Fruit fly (Drosophila melanogaster) whole organism, embryonic: Measurements from ENCODE around the gene CG10413.
A peak's percentile ranks its signal among the peaks of the same experiment; 100 is the strongest.

Source experiments
- CG10366 ChIP-seq: fragments of 200-800 bp; sonication (Bioruptor generic); IDR thresholded peaks from 2 replicates; pipeline ENCODE4 v1.3.6; 2022; ENCODE audit warnings: missing biosample characterization, missing genetic modification characterization
- CG14050 ChIP-seq: fragments of 200-800 bp; sonication (Bioruptor generic); IDR thresholded peaks from 3 replicates; pipeline ENCODE4 v1.3.6; 2022; ENCODE audit warnings: missing biosample characterization, missing genetic modification characterization
- CG17328 ChIP-seq: fragments of 200-800 bp; sonication (Bioruptor generic); IDR thresholded peaks from 2 replicates; pipeline ENCODE4 v1.3.6; 2022; ENCODE audit warnings: missing biosample characterization, missing genetic modification characterization
- CG2120 ChIP-seq: fragments of 200-800 bp; sonication (Bioruptor generic); optimal IDR thresholded peaks from 3 replicates; lab custom pipeline; 2016; ENCODE audit warnings: missing biosample characterization, missing genetic modification characterization
- CG32772 ChIP-seq: fragments of 200-800 bp; sonication (Bioruptor generic); IDR thresholded peaks from 2 replicates; pipeline ENCODE4 v1.3.6; 2022; ENCODE audit warnings: missing biosample characterization, missing genetic modification characterization
- CG3995 ChIP-seq: fragments of 200-800 bp; sonication (Bioruptor generic); optimal IDR thresholded peaks from 3 replicates; lab custom pipeline; 2016; ENCODE audit warnings: missing biosample characterization, missing genetic modification characterization
- CG4404 ChIP-seq: fragments of 200-800 bp; sonication (Bioruptor generic); IDR thresholded peaks from 2 replicates; pipeline ENCODE4 v1.3.6; 2022; ENCODE audit warnings: missing biosample characterization, missing genetic modification characterization
- CG4854 ChIP-seq: fragments of 200-800 bp; sonication (Bioruptor generic); optimal IDR thresholded peaks from 2 replicates; lab custom pipeline; 2016; ENCODE audit warnings: missing biosample characterization, missing genetic modification characterization, inconsistent platforms
- CG6175 ChIP-seq: fragments of 200-800 bp; sonication (Bioruptor generic); IDR thresholded peaks from 3 replicates; pipeline ENCODE4 v1.3.6; 2022; ENCODE audit warnings: missing biosample characterization, missing genetic modification characterization
- CG6654 ChIP-seq: fragments of 200-800 bp; sonication (Bioruptor generic); optimal IDR thresholded peaks from 2 replicates; lab custom pipeline; 2017; ENCODE audit warnings: missing biosample characterization, mild to moderate bottlenecking, missing genetic modification characterization
- CG7963 ChIP-seq: fragments of 200-800 bp; sonication (Bioruptor generic); IDR thresholded peaks from 3 replicates; pipeline ENCODE4 v1.3.6; 2022; ENCODE audit warnings: missing biosample characterization, missing genetic modification characterization; ENCODE audit not compliant: partially characterized antibody
- CG9437 ChIP-seq: fragments of 200-800 bp; sonication (Bioruptor generic); optimal IDR thresholded peaks from 2 replicates; lab custom pipeline; 2018; ENCODE audit warnings: missing biosample characterization, mild to moderate bottlenecking, missing genetic modification characterization
- CG9727 ChIP-seq: fragments of 200-800 bp; sonication (Bioruptor generic); optimal IDR thresholded peaks from 3 replicates; lab custom pipeline; 2017; ENCODE audit warnings: missing biosample characterization, mild to moderate bottlenecking, missing genetic modification characterization
- Camta ChIP-seq: fragments of 200-800 bp; sonication (Bioruptor generic); optimal IDR thresholded peaks from 2 replicates; lab custom pipeline; 2016; ENCODE audit warnings: missing biosample characterization, missing genetic modification characterization
- D19A ChIP-seq: fragments of 200-800 bp; optimal IDR thresholded peaks from 3 replicates; lab custom pipeline; 2019; ENCODE audit warnings: missing biosample characterization, mild to moderate bottlenecking, missing genetic modification characterization, moderate library complexity
- Dip2 ChIP-seq: fragments of 200-800 bp; sonication (Bioruptor generic); IDR thresholded peaks from 2 replicates; pipeline ENCODE4 v1.3.6; 2022; ENCODE audit warnings: missing biosample characterization, missing genetic modification characterization
- Drgx ChIP-seq: fragments of 200-800 bp; sonication (Bioruptor generic); IDR thresholded peaks from 2 replicates; pipeline ENCODE4 v1.3.6; 2022; ENCODE audit warnings: missing biosample characterization, missing genetic modification characterization
- E2f1 ChIP-seq: fragments of 200-800 bp; sonication (Bioruptor generic); IDR thresholded peaks from 2 replicates; pipeline ENCODE4 v1.3.6; 2022; ENCODE audit warnings: missing biosample characterization, missing genetic modification characterization
- ERR ChIP-seq: fragments of 200-800 bp; sonication (Bioruptor generic); optimal IDR thresholded peaks from 2 replicates; lab custom pipeline; 2016; ENCODE audit warnings: missing biosample characterization, missing genetic modification characterization
- Elba2 ChIP-seq: fragments of 200-800 bp; sonication (Bioruptor generic); optimal IDR thresholded peaks from 3 replicates; lab custom pipeline; 2016; ENCODE audit warnings: missing biosample characterization, missing genetic modification characterization
- Ets65A ChIP-seq: fragments of 200-800 bp; sonication (Bioruptor generic); peaks from one replicate; lab custom pipeline; 2016; ENCODE audit warnings: missing biosample characterization, missing genetic modification characterization
- Gsc ChIP-seq: fragments of 200-800 bp; sonication (Bioruptor generic); IDR thresholded peaks from 2 replicates; pipeline ENCODE4 v1.3.6; 2022; ENCODE audit warnings: missing biosample characterization, missing genetic modification characterization
- Hr78 ChIP-seq, 2 experiments: fragments of 200-800 bp in 1 of 2; fragments of >200 bp in 1 of 2; sonication (Bioruptor generic) in 1 of 2; optimal IDR thresholded peaks; 2 replicates each; lab custom pipeline; 2017 to 2019; ENCODE audit warnings: missing biosample characterization in 2 of 2, missing genetic modification characterization in 2 of 2, mild to moderate bottlenecking in 1 of 2, moderate library complexity in 1 of 2
- Lhr ChIP-seq: fragments of 200-800 bp; sonication (Bioruptor generic); optimal IDR thresholded peaks from 3 replicates; lab custom pipeline; 2017; ENCODE audit warnings: mild to moderate bottlenecking, missing biosample characterization, missing genetic modification reagents, missing genetic modification characterization
- NK7.1 ChIP-seq: fragments of 200-800 bp; sonication (Bioruptor generic); optimal IDR thresholded peaks from 3 replicates; lab custom pipeline; 2016; ENCODE audit warnings: missing biosample characterization, missing genetic modification characterization
- Ptx1 ChIP-seq: fragments of 200-800 bp; sonication (Bioruptor generic); IDR thresholded peaks from 2 replicates; pipeline ENCODE4 v1.3.6; 2022; ENCODE audit warnings: missing biosample characterization, missing genetic modification characterization
- Rx ChIP-seq: fragments of 200-800 bp; sonication (Bioruptor generic); IDR thresholded peaks from 2 replicates; pipeline ENCODE4 v1.3.6; 2022; ENCODE audit warnings: missing biosample characterization, missing genetic modification characterization
- Sox100B ChIP-seq: fragments of 200-800 bp; sonication (Bioruptor generic); optimal IDR thresholded peaks from 3 replicates; lab custom pipeline; 2018; ENCODE audit warnings: missing biosample characterization, mild to moderate bottlenecking, missing genetic modification characterization
- Taf1 ChIP-seq: fragments of 200-800 bp; sonication (Bioruptor generic); IDR thresholded peaks from 2 replicates; pipeline ENCODE4 v1.3.6; 2022; ENCODE audit warnings: missing biosample characterization, missing genetic modification characterization
- ase ChIP-seq: fragments of 200-800 bp; sonication (Bioruptor generic); IDR thresholded peaks from 3 replicates; pipeline ENCODE4 v1.3.6; 2022; ENCODE audit warnings: missing biosample characterization, missing genetic modification characterization
- az2 ChIP-seq: fragments of 200-800 bp; sonication (Bioruptor generic); optimal IDR thresholded peaks from 3 replicates; lab custom pipeline; 2016; ENCODE audit warnings: missing biosample characterization, missing genetic modification characterization
- bigmax ChIP-seq: fragments of 200-800 bp; sonication (Bioruptor generic); optimal IDR thresholded peaks from 2 replicates; lab custom pipeline; 2018; ENCODE audit warnings: missing biosample characterization, mild to moderate bottlenecking, missing genetic modification characterization
- cad ChIP-seq: fragments of >200 bp; optimal IDR thresholded peaks from 2 replicates; lab custom pipeline; 2017; ENCODE audit warnings: missing biosample characterization, missing genetic modification characterization
- croc ChIP-seq: fragments of 200-800 bp; sonication (Bioruptor generic); conservative IDR thresholded peaks from 3 replicates; pipeline ENCODE4 v1.3.6; 2022; ENCODE audit warnings: missing biosample characterization, missing genetic modification characterization
- cwo ChIP-seq: fragments of 200-800 bp; sonication (Bioruptor generic); optimal IDR thresholded peaks from 3 replicates; lab custom pipeline; 2017; ENCODE audit warnings: missing biosample characterization, missing genetic modification characterization, mild to moderate bottlenecking, moderate library complexity, missing genetic modification reagents
- dan ChIP-seq: fragments of 200-800 bp; sonication (Bioruptor generic); IDR thresholded peaks from 2 replicates; pipeline ENCODE4 v1.3.6; 2022; ENCODE audit warnings: missing biosample characterization, missing genetic modification characterization
- ems ChIP-seq: fragments of 200-800 bp; sonication (Bioruptor generic); optimal IDR thresholded peaks from 3 replicates; lab custom pipeline; 2016; ENCODE audit warnings: missing biosample characterization, missing genetic modification characterization
- fd102C ChIP-seq: fragments of 200-800 bp; sonication (Bioruptor generic); optimal IDR thresholded peaks from 2 replicates; lab custom pipeline; 2018; ENCODE audit warnings: missing biosample characterization, mild to moderate bottlenecking, missing genetic modification characterization, moderate library complexity
- hth ChIP-seq: fragments of >200 bp; optimal IDR thresholded peaks from 2 replicates; lab custom pipeline; 2017; ENCODE audit warnings: inconsistent platforms
- jing ChIP-seq: fragments of 200-800 bp; sonication (Bioruptor generic); optimal IDR thresholded peaks from 2 replicates; lab custom pipeline; 2018; ENCODE audit warnings: missing biosample characterization, mild to moderate bottlenecking, missing genetic modification characterization
- kah ChIP-seq: fragments of 200-800 bp; sonication (Bioruptor generic); optimal IDR thresholded peaks from 2 replicates; lab custom pipeline; 2018; ENCODE audit warnings: missing biosample characterization, mild to moderate bottlenecking, missing genetic modification characterization
- lov ChIP-seq, 2 experiments: fragments of 200-800 bp in 1 of 2; fragments of >200 bp in 1 of 2; sonication (Bioruptor generic) in 1 of 2; IDR thresholded peaks in 1 of 2; optimal IDR thresholded peaks in 1 of 2; 2 replicates in 1 of 2; 3 replicates in 1 of 2; pipeline versions ENCODE4 v1.3.6 to Lab custom; 2017 to 2022; ENCODE audit warnings: missing biosample characterization in 1 of 2, missing genetic modification characterization in 1 of 2
- mirr ChIP-seq: fragments of 200-800 bp; sonication (Bioruptor generic); optimal IDR thresholded peaks from 3 replicates; lab custom pipeline; 2018; ENCODE audit warnings: missing biosample characterization, mild to moderate bottlenecking, missing genetic modification characterization
- nau ChIP-seq: fragments of 200-800 bp; sonication (Bioruptor generic); optimal IDR thresholded peaks from 3 replicates; lab custom pipeline; 2017; ENCODE audit warnings: missing biosample characterization, mild to moderate bottlenecking, missing genetic modification characterization, missing genetic modification reagents
- psq ChIP-seq: fragments of 200-800 bp; sonication (Bioruptor generic); optimal IDR thresholded peaks from 2 replicates; lab custom pipeline; 2017; ENCODE audit warnings: missing biosample characterization, missing genetic modification characterization
- rib ChIP-seq: fragments of 200-800 bp; sonication (Bioruptor generic); IDR thresholded peaks from 2 replicates; pipeline ENCODE4 v1.3.6; 2022; ENCODE audit warnings: missing biosample characterization, missing genetic modification characterization
- ro ChIP-seq: fragments of 200-800 bp; sonication (Bioruptor generic); IDR thresholded peaks from 2 replicates; pipeline ENCODE4 v1.3.6; 2022; ENCODE audit warnings: missing biosample characterization, missing genetic modification characterization
- tgo ChIP-seq: fragments of 200-800 bp; sonication (Bioruptor generic); IDR thresholded peaks from 3 replicates; pipeline ENCODE4 v1.3.6; 2022; ENCODE audit warnings: missing biosample characterization, missing genetic modification characterization
- vvl ChIP-seq: fragments of 200-800 bp; sonication (Bioruptor generic); IDR thresholded peaks from 2 replicates; pipeline ENCODE4 v1.3.6; 2022; ENCODE audit warnings: missing biosample characterization, missing genetic modification characterization

CG10413 gene

dm6 chr2L:18621357-18622211 lies 16.5 kb upstream of the CG10413 start (continued):
- TF ChIP-seq ERR = no peak
- no peak for TF ChIP-seq ro (GFP tag; lab: Robert Waterston, UW)
- TF ChIP-seq fd102C (GFP tag; lab: Kevin White, UChicago) = no peak
- 0 out of 2 replicates have a peak, but pooled peaks have one; percentile 20 for TF ChIP-seq Rx (GFP tag; lab: Robert Waterston, UW)
- no peak for TF ChIP-seq jing
- TF ChIP-seq hth (lab: Kevin White, UChicago) = no peak
- TF ChIP-seq CG32772 (GFP tag; lab: Robert Waterston, UW) = peak; percentile 78
- TF ChIP-seq CG7963 (GFP tag; lab: Robert Waterston, UW) = no peak
- peak; percentile 65 for TF ChIP-seq az2 (GFP tag; lab: Kevin White, UChicago)
- TF ChIP-seq Elba2 (GFP tag; lab: Kevin White, UChicago) = no peak
- peak; percentile 42; the same call in 1 of the 2 replicates for TF ChIP-seq Drgx (GFP tag; lab: Robert Waterston, UW)
- TF ChIP-seq nau = peak; percentile 58
- peak; percentile 55; the same call in 2 of the 3 replicates for TF ChIP-seq ase (GFP tag; lab: Robert Waterston, UW)
- peak; percentile 78 for TF ChIP-seq E2f1 (GFP tag; lab: Robert Waterston, UW)
- peak; percentile 85 for TF ChIP-seq vvl (GFP tag; lab: Robert Waterston, UW)
- peak; percentile 81 for TF ChIP-seq cwo (GFP tag; lab: Kevin White, UChicago)
- TF ChIP-seq Sox100B (GFP tag; lab: Kevin White, UChicago) = peak; percentile 78
- TF ChIP-seq CG17328 (GFP tag; lab: Robert Waterston, UW) = peak; percentile 77
- TF ChIP-seq Hr78 (GFP tag; optimal IDR thresholded peaks at IDR 0.05; lab: Kevin White, UChicago) = peak in 1 of 2 experiments; percentile 48
- TF ChIP-seq Dip2 (GFP tag; lab: Robert Waterston, UW) = no peak
- TF ChIP-seq rib (GFP tag; lab: Robert Waterston, UW) = peak; percentile 54; the same call in 1 of the 2 replicates
- peak; percentile 56 for TF ChIP-seq CG4854
- peak; percentile 60 for TF ChIP-seq CG14050 (GFP tag; lab: Robert Waterston, UW)
- peak; percentile 43 for TF ChIP-seq ems (GFP tag; lab: Kevin White, UChicago)
- peak; percentile 82 for TF ChIP-seq Ptx1 (GFP tag; lab: Robert Waterston, UW)
- no peak for TF ChIP-seq lov (optimal IDR thresholded peaks at IDR 0.05; lab: Kevin White, UChicago)
- TF ChIP-seq lov (GFP tag; IDR thresholded peaks at IDR 0.05; lab: Robert Waterston, UW) = no peak
- peak; percentile 63 for TF ChIP-seq Taf1 (GFP tag; lab: Robert Waterston, UW)
- peak; percentile 76 for TF ChIP-seq CG10366 (GFP tag; lab: Robert Waterston, UW)
- TF ChIP-seq Gsc (GFP tag; lab: Robert Waterston, UW) = no peak
- peak; percentile 98 for TF ChIP-seq mirr (GFP tag; lab: Kevin White, UChicago)
- TF ChIP-seq dan = no peak
- no peak for TF ChIP-seq cad (GFP tag; lab: Kevin White, UChicago)
- peak; percentile 41 for TF ChIP-seq CG3995 (GFP tag; lab: Kevin White, UChicago)
- peak; percentile 21 for TF ChIP-seq psq (GFP tag; lab: Kevin White, UChicago)
- TF ChIP-seq kah = peak; percentile 56
- TF ChIP-seq tgo (GFP tag; lab: Robert Waterston, UW) = peak; percentile 86
- TF ChIP-seq CG6654 = no peak
- TF ChIP-seq CG9727 (GFP tag; lab: Kevin White, UChicago) = peak; percentile 86
- peak; percentile 53 for TF ChIP-seq NK7.1 (GFP tag; lab: Kevin White, UChicago)
- peak; percentile 55; the same call in 1 of the 3 replicates for TF ChIP-seq CG6175
- no peak for TF ChIP-seq bigmax (GFP tag; lab: Kevin White, UChicago)
- peak; percentile 44; the same call in 2 of the 3 replicates for TF ChIP-seq croc (GFP tag; lab: Robert Waterston, UW)
- peak; percentile 76 for TF ChIP-seq D19A (tag; lab: Kevin White, UChicago)
- peak; percentile 37; the same call in 1 of the 2 replicates for TF ChIP-seq CG4404 (GFP tag; lab: Robert Waterston, UW)
- peak; percentile 26 for TF ChIP-seq Camta (GFP tag; lab: Kevin White, UChicago)
- peak; percentile 89 for TF ChIP-seq CG2120 (GFP tag; lab: Kevin White, UChicago)
- TF ChIP-seq Ets65A (GFP tag; lab: Kevin White, UChicago) = peak; percentile 52
- peak; percentile 20 for TF ChIP-seq Lhr
- TF ChIP-seq CG9437 (GFP tag; lab: Kevin White, UChicago) = peak; percentile 64
